Fruit fly (Drosophila melanogaster) whole organism, wandering third instar larva: Measurements from ENCODE around the gene CG6071.

Experiments
- Abd-B ChIP-seq: fragments of >200 bp; optimal IDR thresholded peaks from 2 replicates; lab custom pipeline; 2017; ENCODE audit warnings: missing biosample characterization, missing genetic modification characterization
- CG32264 ChIP-seq: fragments of 200-800 bp; sonication (Bioruptor generic); optimal IDR thresholded peaks from 2 replicates; lab custom pipeline; 2016; ENCODE audit warnings: missing biosample characterization, missing genetic modification characterization
- CG9705 ChIP-seq: fragments of 200-800 bp; sonication (Bioruptor generic); optimal IDR thresholded peaks from 2 replicates; lab custom pipeline; 2018; ENCODE audit warnings: missing biosample characterization, mild to moderate bottlenecking, missing genetic modification characterization
- Dif ChIP-seq: fragments of 200-275, 200-300 bp; sonication (Bioruptor generic); optimal IDR thresholded peaks from 2 replicates; lab custom pipeline; 2018; ENCODE audit warnings: missing biosample characterization, missing genetic modification characterization; ENCODE audit not compliant: partially characterized antibody
- GATAd ChIP-seq: sonication (Bioruptor generic); optimal IDR thresholded peaks from 2 replicates; lab custom pipeline; 2016; ENCODE audit warnings: missing biosample characterization, missing genetic modification characterization
- HLH106 ChIP-seq: fragments of 200-800 bp; optimal IDR thresholded peaks from 3 replicates; lab custom pipeline; 2019; ENCODE audit warnings: missing biosample characterization, mild to moderate bottlenecking, missing genetic modification characterization, moderate library complexity
- Hnf4 ChIP-seq: fragments of 200-800 bp; sonication (Bioruptor generic); optimal IDR thresholded peaks from 2 replicates; lab custom pipeline; 2016; ENCODE audit warnings: missing biosample characterization, mild to moderate bottlenecking, missing genetic modification characterization
- Hr78 ChIP-seq: fragments of >200 bp; optimal IDR thresholded peaks from 2 replicates; lab custom pipeline; 2017; ENCODE audit warnings: missing biosample characterization, missing genetic modification characterization
- Hr83 ChIP-seq: fragments of 200-300 bp; sonication (Bioruptor generic); optimal IDR thresholded peaks from 2 replicates; lab custom pipeline; 2016; ENCODE audit warnings: missing biosample characterization, mild to moderate bottlenecking, missing genetic modification characterization, moderate library complexity; ENCODE audit not compliant: poor library complexity, severe bottlenecking
- Jra ChIP-seq: sonication (Bioruptor generic); optimal IDR thresholded peaks from 2 replicates; lab custom pipeline; 2016; ENCODE audit warnings: missing biosample characterization, missing genetic modification characterization
- Mio ChIP-seq: sonication (Bioruptor generic); optimal IDR thresholded peaks from 2 replicates; lab custom pipeline; 2016; ENCODE audit warnings: missing biosample characterization, missing genetic modification characterization
- Myc ChIP-seq: fragments of >200 bp; optimal IDR thresholded peaks from 2 replicates; lab custom pipeline; 2017
- N ChIP-seq: fragments of >200 bp; optimal IDR thresholded peaks from 2 replicates; lab custom pipeline; 2018; ENCODE audit warnings: missing biosample characterization, missing external identifiers, missing genetic modification characterization
- OdsH ChIP-seq: fragments of 200-800 bp; sonication (Bioruptor generic); optimal IDR thresholded peaks from 2 replicates; lab custom pipeline; 2016; ENCODE audit warnings: missing biosample characterization, mild to moderate bottlenecking, missing genetic modification characterization
- Rel ChIP-seq, 2 experiments: fragments of 200-800 bp; sonication (Bioruptor generic) in 1 of 2; optimal IDR thresholded peaks; 2 replicates in 1 of 2; 3 replicates in 1 of 2; lab custom pipeline; 2016 to 2019; ENCODE audit warnings: mild to moderate bottlenecking in 2 of 2, missing biosample characterization in 2 of 2, missing genetic modification characterization in 2 of 2, moderate library complexity in 1 of 2
- Sp1 ChIP-seq: fragments of 200-800 bp; sonication (Bioruptor generic); optimal IDR thresholded peaks from 3 replicates; lab custom pipeline; 2019; ENCODE audit warnings: missing biosample characterization, mild to moderate bottlenecking, missing genetic modification characterization, moderate library complexity
- Vsx2 ChIP-seq: fragments of 200-300, 225-300 bp; sonication (Bioruptor generic); optimal IDR thresholded peaks from 2 replicates; lab custom pipeline; 2018; ENCODE audit warnings: missing biosample characterization, missing genetic modification characterization; ENCODE audit not compliant: partially characterized antibody
- br ChIP-seq: fragments of 200-800 bp; sonication (Bioruptor generic); optimal IDR thresholded peaks from 2 replicates; lab custom pipeline; 2016; ENCODE audit warnings: missing biosample characterization, missing genetic modification characterization
- brk ChIP-seq: fragments of 200-800 bp; sonication (Bioruptor generic); optimal IDR thresholded peaks from 2 replicates; lab custom pipeline; 2016; ENCODE audit warnings: missing biosample characterization, mild to moderate bottlenecking, missing genetic modification characterization
- dmrt93B ChIP-seq: fragments of 200-800 bp; sonication (Bioruptor generic); optimal IDR thresholded peaks from 2 replicates; lab custom pipeline; 2018; ENCODE audit warnings: missing biosample characterization, mild to moderate bottlenecking, missing genetic modification characterization
- dsf ChIP-seq: sonication (Bioruptor generic); optimal IDR thresholded peaks from 2 replicates; lab custom pipeline; 2016; ENCODE audit warnings: missing biosample characterization, missing genetic modification characterization, borderline replicate concordance
- ey ChIP-seq: fragments of 200-800 bp; sonication (Bioruptor generic); optimal IDR thresholded peaks from 2 replicates; lab custom pipeline; 2016; ENCODE audit warnings: missing biosample characterization, missing genetic modification characterization
- foxo ChIP-seq, 2 experiments: fragments of 200-800 bp; sonication (Bioruptor generic); optimal IDR thresholded peaks; 2 replicates in 1 of 2; 3 replicates in 1 of 2; lab custom pipeline; 2016 to 2017; ENCODE audit warnings: missing biosample characterization in 2 of 2, missing genetic modification characterization in 2 of 2
- fru ChIP-seq: fragments of 200-800 bp; sonication (Bioruptor generic); optimal IDR thresholded peaks from 3 replicates; lab custom pipeline; 2016; ENCODE audit warnings: missing biosample characterization, mild to moderate bottlenecking, missing genetic modification characterization
- h ChIP-seq: fragments of 200-800 bp; sonication (Bioruptor generic); optimal IDR thresholded peaks from 3 replicates; lab custom pipeline; 2016; ENCODE audit warnings: missing biosample characterization, mild to moderate bottlenecking, missing genetic modification characterization
- jim ChIP-seq: fragments of 175-275, 200-325 bp; sonication (Bioruptor generic); optimal IDR thresholded peaks from 2 replicates; lab custom pipeline; 2016; ENCODE audit warnings: missing biosample characterization, mild to moderate bottlenecking, missing genetic modification characterization
- lola ChIP-seq: fragments of >200 bp; optimal IDR thresholded peaks from 2 replicates; lab custom pipeline; 2017; ENCODE audit warnings: missing biosample characterization, missing genetic modification characterization
- rgr ChIP-seq: fragments of 200-800 bp; sonication (Bioruptor generic); optimal IDR thresholded peaks from 3 replicates; lab custom pipeline; 2016; ENCODE audit warnings: missing biosample characterization, mild to moderate bottlenecking, missing genetic modification characterization
- sage ChIP-seq: fragments of 200-800 bp; sonication (Bioruptor generic); optimal IDR thresholded peaks from 2 replicates; lab custom pipeline; 2016; ENCODE audit warnings: missing biosample characterization, mild to moderate bottlenecking, missing genetic modification characterization
- sv ChIP-seq: fragments of 200-800 bp; sonication (Bioruptor generic); optimal IDR thresholded peaks from 3 replicates; lab custom pipeline; 2016; ENCODE audit warnings: missing biosample characterization, missing genetic modification characterization
- tai ChIP-seq: sonication (Bioruptor generic); optimal IDR thresholded peaks from 2 replicates; lab custom pipeline; 2016; ENCODE audit warnings: missing biosample characterization, missing genetic modification characterization
- usp ChIP-seq: fragments of >200 bp; optimal IDR thresholded peaks from 2 replicates; lab custom pipeline; 2017; ENCODE audit warnings: missing biosample characterization, missing genetic modification characterization
- woc ChIP-seq: sonication (Bioruptor generic); optimal IDR thresholded peaks from 2 replicates; lab custom pipeline; 2016; ENCODE audit warnings: missing biosample characterization, mild to moderate bottlenecking, missing genetic modification characterization

Gene CG6071

dm6 chr3L:11623245-11623883 lies 22.5 kb downstream of the CG6071 start (continued):
- TF ChIP-seq Abd-B (GFP tag; lab: Kevin White, UChicago) (no peak), tai (GFP tag; lab: Kevin White, UChicago) (no peak), h (GFP tag; lab: Kevin White, UChicago) (peak; percentile 23), dsf (no peak), CG9705 (GFP tag; lab: Kevin White, UChicago) (no peak), sage (GFP tag; lab: Kevin White, UChicago) (peak; percentile 69), Rel (GFP tag; optimal IDR thresholded peaks at IDR 0.05; lab: Kevin White, UChicago) (no peak), Rel (tag; optimal IDR thresholded peaks at IDR 0.05; lab: Kevin White, UChicago) (peak; percentile 13), woc (no peak)
- TF ChIP-seq, all 38 proteins: peak for 11

DNA sequence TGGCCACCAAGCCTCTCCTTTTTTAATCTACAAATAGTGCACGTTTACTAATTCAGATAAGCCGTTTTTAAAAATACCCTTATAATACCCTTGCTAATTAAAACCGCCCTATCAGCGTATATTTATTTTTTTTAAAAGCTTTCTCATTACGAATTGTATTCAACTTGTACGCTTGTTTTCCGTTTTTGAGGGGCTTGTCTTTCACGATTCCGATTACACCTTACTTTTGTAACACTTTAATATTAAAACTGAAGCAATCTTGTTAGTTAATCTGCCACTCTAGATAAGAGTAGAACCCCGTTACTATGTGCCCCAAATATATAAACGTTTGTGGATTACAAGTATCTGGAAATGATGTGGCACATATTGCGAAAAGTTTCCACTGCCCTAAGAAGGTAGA lies 23.1 kb downstream of the CG6071 start:
- TF ChIP-seq Rel (GFP tag; optimal IDR thresholded peaks at IDR 0.05; lab: Kevin White, UChicago) (no peak), Rel (tag; optimal IDR thresholded peaks at IDR 0.05; lab: Kevin White, UChicago) (no peak), GATAd (GFP tag; lab: Kevin White, UChicago) (no peak), lola (GFP tag; lab: Kevin White, UChicago) (no peak), Hr78 (GFP tag; lab: Kevin White, UChicago) (no peak), fru (no peak), sv (GFP tag; lab: Kevin White, UChicago) (no peak), usp (no peak), Hr83 (GFP tag; lab: Kevin White, UChicago) (no peak), foxo (GFP tag; optimal IDR thresholded peaks at IDR 0.05; lab: Kevin White, UChicago) (no peak), sage (GFP tag; lab: Kevin White, UChicago) (no peak), CG9705 (GFP tag; lab: Kevin White, UChicago) (no peak), rgr (GFP tag; lab: Kevin White, UChicago) (no peak), Jra (GFP tag; lab: Kevin White, UChicago) (no peak)

DNA sequence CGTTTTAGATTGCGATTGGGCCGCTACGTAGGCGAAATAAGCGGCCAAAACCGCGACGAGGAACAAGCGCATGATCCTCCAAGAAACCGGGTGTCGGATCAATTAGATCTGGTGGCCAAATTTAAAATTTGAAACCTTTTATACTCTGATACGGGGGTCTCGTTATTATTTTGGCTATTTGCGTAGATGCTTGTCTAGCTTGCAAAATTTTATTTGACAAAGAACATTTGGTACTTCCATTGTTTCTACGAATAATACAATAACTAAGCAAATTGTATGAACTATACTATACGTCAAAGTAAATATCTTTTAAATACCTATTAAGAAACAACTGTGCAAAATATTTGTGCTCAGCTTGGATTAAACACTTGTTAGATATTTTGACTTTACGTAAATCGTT lies 25.8 kb downstream of the CG6071 start, which contains the start of gene Muc68Ca:
TSS of gene Muc68Ca (minus strand) at position 101 of the 400 bp plus-strand sequence.
- no peak for TF ChIP-seq Dif (GFP tag; lab: Kevin White, UChicago)
- TF ChIP-seq jim (GFP tag; lab: Kevin White, UChicago): no peak
- no peak for TF ChIP-seq foxo (GFP tag; optimal IDR thresholded peaks at IDR 0.05; lab: Kevin White, UChicago)
- no peak for TF ChIP-seq dmrt93B (GFP tag; lab: Kevin White, UChicago)
- no peak for TF ChIP-seq CG9705 (GFP tag; lab: Kevin White, UChicago)
- no peak for TF ChIP-seq ey (GFP tag; lab: Kevin White, UChicago)
- no peak for TF ChIP-seq woc
- no peak for TF ChIP-seq HLH106 (tag; lab: Kevin White, UChicago)
- no peak for TF ChIP-seq usp
- no peak for TF ChIP-seq rgr (GFP tag; lab: Kevin White, UChicago)
- TF ChIP-seq Hnf4: no peak
- no peak for TF ChIP-seq Abd-B (GFP tag; lab: Kevin White, UChicago)
- no peak for TF ChIP-seq Mio
- TF ChIP-seq Hr83 (GFP tag; lab: Kevin White, UChicago): no peak
- TF ChIP-seq brk (GFP tag; lab: Kevin White, UChicago): no peak
- TF ChIP-seq h (GFP tag; lab: Kevin White, UChicago): no peak
- TF ChIP-seq CG32264 (GFP tag; lab: Kevin White, UChicago): no peak

- no peak for TF ChIP-seq Hr83 (GFP tag; lab: Kevin White, UChicago)
- TF ChIP-seq Jra (GFP tag; lab: Kevin White, UChicago): no peak
- no peak for TF ChIP-seq OdsH (GFP tag; lab: Kevin White, UChicago)
- TF ChIP-seq Myc (lab: Kevin White, UChicago): no peak
- TF ChIP-seq jim (GFP tag; lab: Kevin White, UChicago): no peak
- no peak for TF ChIP-seq rgr (GFP tag; lab: Kevin White, UChicago)
- TF ChIP-seq CG9705 (GFP tag; lab: Kevin White, UChicago): no peak
- no peak for TF ChIP-seq lola (GFP tag; lab: Kevin White, UChicago)
- no peak for TF ChIP-seq Vsx2 (GFP tag; lab: Kevin White, UChicago)
- TF ChIP-seq Sp1: no peak
- TF ChIP-seq N (GFP tag; lab: Kevin White, UChicago): no peak
- no peak for TF ChIP-seq dmrt93B (GFP tag; lab: Kevin White, UChicago)
- no peak for TF ChIP-seq brk (GFP tag; lab: Kevin White, UChicago)
- no peak for TF ChIP-seq foxo (GFP tag; optimal IDR thresholded peaks at IDR 0.05; lab: Kevin White, UChicago)
- no peak for TF ChIP-seq br (GFP tag; lab: Kevin White, UChicago)
- TF ChIP-seq CG32264 (GFP tag; lab: Kevin White, UChicago): no peak
Measured at dm6 chr3L:11609835-11610234, 36.0 kb downstream of the CG6071 start, which contains the start of gene CG42832. Gene CG42832, plus strand, starts transcription at chr3L:11610135.
